Fruit fly (Drosophila melanogaster) whole organism, embryonic: Measurements from ENCODE around the gene Twdlalpha.
A peak's percentile ranks its signal among the peaks of the same experiment; 100 is the strongest.

Source experiments
- Abd-B ChIP-seq: fragments of 200-800 bp; sonication (Bioruptor generic); optimal IDR thresholded peaks from 2 replicates; lab custom pipeline; 2018; ENCODE audit warnings: missing biosample characterization, mild to moderate bottlenecking, missing genetic modification characterization, moderate library complexity
- Asciz ChIP-seq: fragments of 200-800 bp; sonication (Bioruptor generic); optimal IDR thresholded peaks from 2 replicates; lab custom pipeline; 2017; ENCODE audit warnings: missing biosample characterization, mild to moderate bottlenecking, missing genetic modification characterization, missing genetic modification reagents
- Bgb ChIP-seq: fragments of 200-800 bp; sonication (Bioruptor generic); IDR thresholded peaks from 2 replicates; pipeline ENCODE4 v1.3.6; 2022; ENCODE audit warnings: missing biosample characterization, missing genetic modification characterization; ENCODE audit not compliant: partially characterized antibody
- CG10209 ChIP-seq: fragments of 200-800 bp; sonication (Bioruptor generic); optimal IDR thresholded peaks from 3 replicates; lab custom pipeline; 2017; ENCODE audit warnings: missing biosample characterization, mild to moderate bottlenecking, missing genetic modification characterization, missing genetic modification reagents
- CG10543 ChIP-seq: fragments of 200-800 bp; sonication (Bioruptor generic); optimal IDR thresholded peaks from 3 replicates; lab custom pipeline; 2017; ENCODE audit warnings: missing biosample characterization, mild to moderate bottlenecking, missing genetic modification characterization, moderate library complexity
- CG12236 ChIP-seq: fragments of 200-800 bp; sonication (Bioruptor generic); optimal IDR thresholded peaks from 2 replicates; lab custom pipeline; 2016; ENCODE audit warnings: missing biosample characterization, missing genetic modification characterization
- CG12942 ChIP-seq: fragments of 200-800 bp; sonication (Bioruptor generic); optimal IDR thresholded peaks from 3 replicates; lab custom pipeline; 2016; ENCODE audit warnings: missing biosample characterization, missing genetic modification characterization
- CG14014 ChIP-seq: fragments of 200-800 bp; sonication (Bioruptor generic); IDR thresholded peaks from 2 replicates; pipeline ENCODE4 v1.3.6; 2022; ENCODE audit warnings: missing biosample characterization, missing genetic modification characterization
- CG15601 ChIP-seq: fragments of 200-800 bp; sonication (Bioruptor generic); optimal IDR thresholded peaks from 3 replicates; lab custom pipeline; 2019; ENCODE audit warnings: missing biosample characterization, mild to moderate bottlenecking, missing genetic modification characterization, moderate library complexity
- CG16815 ChIP-seq: fragments of 200-800 bp; sonication (Bioruptor generic); optimal IDR thresholded peaks from 3 replicates; lab custom pipeline; 2017; ENCODE audit warnings: missing biosample characterization, mild to moderate bottlenecking, missing genetic modification characterization
- CG17361 ChIP-seq: fragments of 200-800 bp; sonication (Bioruptor generic); IDR thresholded peaks from 3 replicates; pipeline ENCODE4 v1.3.6; 2022; ENCODE audit warnings: missing biosample characterization, missing genetic modification characterization
- CG30431 ChIP-seq: fragments of 200-800 bp; sonication (Bioruptor generic); optimal IDR thresholded peaks from 2 replicates; lab custom pipeline; 2017; ENCODE audit warnings: missing biosample characterization, missing genetic modification characterization
- CG31224 ChIP-seq: fragments of 200-800 bp; sonication (Bioruptor generic); IDR thresholded peaks from 2 replicates; pipeline ENCODE4 v1.3.6; 2022; ENCODE audit warnings: missing biosample characterization, missing genetic modification characterization
- CG3163 ChIP-seq: fragments of 200-800 bp; sonication (Bioruptor generic); optimal IDR thresholded peaks from 3 replicates; lab custom pipeline; 2016; ENCODE audit warnings: missing biosample characterization, missing genetic modification characterization
- CG6254 ChIP-seq: fragments of 200-800 bp; sonication (Bioruptor generic); optimal IDR thresholded peaks from 3 replicates; lab custom pipeline; 2017; ENCODE audit warnings: mild to moderate bottlenecking, missing biosample characterization, missing genetic modification reagents, missing genetic modification characterization
- CG7271 ChIP-seq: fragments of 200-800 bp; sonication (Bioruptor generic); optimal IDR thresholded peaks from 2 replicates; lab custom pipeline; 2018; ENCODE audit warnings: missing biosample characterization, mild to moderate bottlenecking, missing genetic modification characterization, moderate library complexity
- CrebB ChIP-seq: fragments of 200-800 bp; sonication (Bioruptor generic); optimal IDR thresholded peaks from 3 replicates; lab custom pipeline; 2018; ENCODE audit warnings: missing biosample characterization, mild to moderate bottlenecking, missing genetic modification characterization
- Fer1 ChIP-seq: fragments of 200-800 bp; sonication (Bioruptor generic); optimal IDR thresholded peaks from 2 replicates; lab custom pipeline; 2017; ENCODE audit warnings: missing biosample characterization, mild to moderate bottlenecking, missing genetic modification characterization
- Max ChIP-seq: fragments of 200-800 bp; sonication (Bioruptor generic); optimal IDR thresholded peaks from 2 replicates; lab custom pipeline; 2016; ENCODE audit warnings: missing biosample characterization, mild to moderate bottlenecking, missing genetic modification characterization
- Nf-YB ChIP-seq: fragments of 200-800 bp; sonication (Bioruptor generic); optimal IDR thresholded peaks from 3 replicates; lab custom pipeline; 2019; ENCODE audit warnings: missing biosample characterization, mild to moderate bottlenecking, missing genetic modification characterization, moderate library complexity
- Ravus ChIP-seq: fragments of 200-800 bp; sonication (Bioruptor generic); IDR thresholded peaks from 2 replicates; pipeline ENCODE4 v1.3.6; 2022; ENCODE audit warnings: missing biosample characterization, missing genetic modification characterization
- Vsx1 ChIP-seq: fragments of 200-800 bp; sonication (Bioruptor generic); optimal IDR thresholded peaks from 2 replicates; lab custom pipeline; 2017; ENCODE audit warnings: missing biosample characterization, mild to moderate bottlenecking, missing genetic modification characterization, missing genetic modification reagents
- al ChIP-seq: fragments of 200-800 bp; sonication (Bioruptor generic); IDR thresholded peaks from 2 replicates; pipeline ENCODE4 v1.3.6; 2022; ENCODE audit warnings: missing biosample characterization, missing genetic modification characterization
- bab2 ChIP-seq: fragments of 200-800 bp; sonication (Bioruptor generic); optimal IDR thresholded peaks from 2 replicates; lab custom pipeline; 2016; ENCODE audit warnings: missing biosample characterization, missing genetic modification characterization
- caup ChIP-seq: fragments of 200-800 bp; sonication (Bioruptor generic); optimal IDR thresholded peaks from 3 replicates; lab custom pipeline; 2017; ENCODE audit warnings: missing biosample characterization, mild to moderate bottlenecking, missing genetic modification characterization, moderate library complexity; ENCODE audit not compliant: severe bottlenecking
- croc ChIP-seq: fragments of 200-800 bp; sonication (Bioruptor generic); conservative IDR thresholded peaks from 3 replicates; pipeline ENCODE4 v1.3.6; 2022; ENCODE audit warnings: missing biosample characterization, missing genetic modification characterization
- dan ChIP-seq: fragments of 200-800 bp; sonication (Bioruptor generic); IDR thresholded peaks from 2 replicates; pipeline ENCODE4 v1.3.6; 2022; ENCODE audit warnings: missing biosample characterization, missing genetic modification characterization
- dysf ChIP-seq: fragments of 200-800 bp; sonication (Bioruptor generic); IDR thresholded peaks from 3 replicates; pipeline ENCODE4 v1.3.6; 2022; ENCODE audit warnings: missing biosample characterization, missing genetic modification characterization
- fd3F ChIP-seq: fragments of 200-800 bp; sonication (Bioruptor generic); optimal IDR thresholded peaks from 2 replicates; lab custom pipeline; 2018; ENCODE audit warnings: missing biosample characterization, mild to moderate bottlenecking, missing genetic modification characterization, moderate library complexity
- fu2 ChIP-seq: fragments of 200-800 bp; sonication (Bioruptor generic); optimal IDR thresholded peaks from 2 replicates; lab custom pipeline; 2016; ENCODE audit warnings: missing biosample characterization, missing genetic modification characterization
- her ChIP-seq: fragments of 200-800 bp; sonication (Bioruptor generic); optimal IDR thresholded peaks from 2 replicates; lab custom pipeline; 2016; ENCODE audit warnings: missing biosample characterization, missing genetic modification characterization
- hkb ChIP-seq, 2 experiments: fragments of 200-800 bp in 1 of 2; fragments of >200 bp in 1 of 2; sonication (Bioruptor generic) in 1 of 2; IDR thresholded peaks in 1 of 2; optimal IDR thresholded peaks in 1 of 2; 2 replicates each; pipeline versions ENCODE4 v1.3.6 to Lab custom; 2017 to 2022; ENCODE audit warnings: missing biosample characterization in 1 of 2, missing genetic modification characterization in 1 of 2
- insv ChIP-seq, 2 experiments: fragments of 200-800 bp; sonication (Bioruptor generic); optimal IDR thresholded peaks; 3 replicates each; lab custom pipeline; 2016 to 2018; ENCODE audit warnings: missing biosample characterization in 2 of 2, missing genetic modification characterization in 2 of 2
- mam ChIP-seq: fragments of 200-800 bp; sonication (Bioruptor generic); optimal IDR thresholded peaks from 3 replicates; lab custom pipeline; 2016; ENCODE audit warnings: missing biosample characterization, missing genetic modification characterization
- nmo ChIP-seq: fragments of 200-800 bp; sonication (Bioruptor generic); optimal IDR thresholded peaks from 2 replicates; lab custom pipeline; 2018; ENCODE audit warnings: missing biosample characterization, mild to moderate bottlenecking, missing genetic modification characterization, moderate library complexity
- nom ChIP-seq: fragments of 200-800 bp; sonication (Bioruptor generic); optimal IDR thresholded peaks from 2 replicates; lab custom pipeline; 2017; ENCODE audit warnings: missing biosample characterization, missing genetic modification characterization, mild to moderate bottlenecking, moderate library complexity, missing genetic modification reagents
- onecut ChIP-seq: fragments of 200-800 bp; sonication (Bioruptor generic); IDR thresholded peaks from 2 replicates; pipeline ENCODE4 v1.3.6; 2022; ENCODE audit warnings: missing biosample characterization, missing genetic modification characterization
- org-1 ChIP-seq: fragments of 200-800 bp; sonication (Bioruptor generic); optimal IDR thresholded peaks from 2 replicates; lab custom pipeline; 2017; ENCODE audit warnings: missing biosample characterization, missing genetic modification characterization
- pan ChIP-seq, 4 experiments: fragments of >200 bp in 3 of 4; fragments of 200-800 bp in 1 of 4; sonication (Bioruptor generic) in 1 of 4; optimal IDR thresholded peaks in 3 of 4; IDR thresholded peaks in 1 of 4; 2 replicates each; pipeline versions ENCODE4 v1.3.6 to Lab custom; 2017 to 2022; ENCODE audit warnings: missing biosample characterization in 2 of 4, missing genetic modification characterization in 2 of 4, mixed read lengths in 1 of 4
- pho ChIP-seq: fragments of 200-800 bp; sonication (Bioruptor generic); optimal IDR thresholded peaks from 2 replicates; lab custom pipeline; 2016; ENCODE audit warnings: missing biosample characterization, missing genetic modification characterization
- psq ChIP-seq: fragments of 200-800 bp; sonication (Bioruptor generic); optimal IDR thresholded peaks from 2 replicates; lab custom pipeline; 2017; ENCODE audit warnings: missing biosample characterization, missing genetic modification characterization
- ranshi ChIP-seq: fragments of 200-800 bp; sonication (Bioruptor generic); IDR thresholded peaks from 2 replicates; pipeline ENCODE4 v1.3.6; 2022; ENCODE audit warnings: missing biosample characterization, missing genetic modification characterization
- run ChIP-seq: fragments of 200-800 bp; sonication (Bioruptor generic); optimal IDR thresholded peaks from 3 replicates; lab custom pipeline; 2018; ENCODE audit warnings: missing biosample characterization, mild to moderate bottlenecking, missing genetic modification characterization
- sima ChIP-seq: fragments of 200-800 bp; sonication (Bioruptor generic); optimal IDR thresholded peaks from 2 replicates; lab custom pipeline; 2016; ENCODE audit warnings: missing biosample characterization, missing genetic modification characterization
- sob ChIP-seq: fragments of 200-800 bp; sonication (Bioruptor generic); IDR thresholded peaks from 2 replicates; pipeline ENCODE4 v1.3.6; 2022; ENCODE audit warnings: missing biosample characterization, missing genetic modification characterization
- wdn ChIP-seq: fragments of 200-800 bp; sonication (Bioruptor generic); IDR thresholded peaks from 2 replicates; pipeline ENCODE4 v1.3.6; 2022; ENCODE audit warnings: missing biosample characterization, missing genetic modification characterization
- zfh2 ChIP-seq: fragments of 200-800 bp; sonication (Bioruptor generic); optimal IDR thresholded peaks from 2 replicates; lab custom pipeline; 2016; ENCODE audit warnings: missing biosample characterization, missing genetic modification characterization

Gene Twdlalpha

DNA sequence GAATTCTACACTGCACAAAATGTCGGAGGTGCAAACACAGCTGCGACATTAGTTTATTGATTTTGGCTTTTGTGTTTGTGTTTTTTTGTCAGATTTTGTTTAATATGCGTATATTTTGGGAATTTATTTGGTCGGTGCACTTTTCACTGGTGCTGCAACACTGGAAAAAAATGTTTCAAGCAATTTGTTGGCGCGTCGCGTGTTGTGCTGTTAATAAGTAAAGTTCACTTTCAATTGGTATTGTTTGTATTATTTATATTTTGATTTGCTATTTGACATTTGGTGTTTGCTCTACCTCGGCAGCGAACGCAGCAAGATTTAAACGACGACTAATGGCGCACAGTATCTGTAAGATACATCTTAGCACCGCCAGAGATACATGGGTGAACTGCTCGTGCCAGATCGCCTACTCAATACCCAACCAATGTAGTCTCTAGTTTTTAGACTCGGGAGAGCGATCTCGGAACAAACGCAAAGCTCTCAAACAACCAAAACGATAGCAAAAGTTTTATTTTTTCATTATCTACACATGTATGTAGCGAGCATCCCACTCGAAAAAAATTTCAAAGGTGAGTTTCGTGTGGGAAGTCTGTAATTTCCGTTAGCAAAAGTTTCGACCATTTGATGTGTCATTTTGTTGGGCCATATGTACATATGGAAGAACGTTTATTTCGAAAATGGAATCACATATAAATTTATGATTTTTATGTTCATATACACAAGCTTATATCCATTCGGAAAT, 39.7 kb downstream of the Twdlalpha start:
- peak; percentile 55; the same call in 2 of the 3 replicates for TF ChIP-seq CG17361 (GFP tag; lab: Robert Waterston, UW)
- no peak for TF ChIP-seq Vsx1 (GFP tag; lab: Kevin White, UChicago)
- no peak for TF ChIP-seq sima (GFP tag; lab: Kevin White, UChicago)
- TF ChIP-seq run (tag; lab: Kevin White, UChicago), result peak; percentile 37
- TF ChIP-seq Fer1 (GFP tag; lab: Kevin White, UChicago), result peak; percentile 54
- peak; percentile 4 for TF ChIP-seq Abd-B (GFP tag; lab: Kevin White, UChicago)
- TF ChIP-seq CG30431 (GFP tag; lab: Kevin White, UChicago), result no peak
- TF ChIP-seq org-1 (GFP tag; lab: Kevin White, UChicago), result peak; percentile 11
- peak; percentile 67 for TF ChIP-seq CG10543 (GFP tag; lab: Kevin White, UChicago)
- TF ChIP-seq onecut (GFP tag; lab: Robert Waterston, UW), result peak; percentile 34
- peak; percentile 9 for TF ChIP-seq CG12236
- TF ChIP-seq CG7271 (tag; lab: Kevin White, UChicago), result no peak
- peak; percentile 17 for TF ChIP-seq Max
- TF ChIP-seq psq (GFP tag; lab: Kevin White, UChicago), result no peak
- TF ChIP-seq CG6254 (GFP tag; lab: Kevin White, UChicago), result no peak
- peak; percentile 30; the same call in 1 of the 3 replicates for TF ChIP-seq croc (GFP tag; lab: Robert Waterston, UW)
- peak; percentile 27; the same call in 1 of the 2 replicates for TF ChIP-seq CG31224 (GFP tag; lab: Robert Waterston, UW)
- TF ChIP-seq fu2 (GFP tag; lab: Kevin White, UChicago), result no peak
- TF ChIP-seq Asciz, result peak; percentile 25
- TF ChIP-seq her (GFP tag; lab: Kevin White, UChicago), result peak; percentile 5
- TF ChIP-seq nmo, result peak; percentile 54
- TF ChIP-seq Nf-YB (GFP tag; lab: Kevin White, UChicago), result no peak
- peak; percentile 33; the same call in 1 of the 2 replicates for TF ChIP-seq al (GFP tag; lab: Robert Waterston, UW)
- no peak for TF ChIP-seq Ravus (GFP tag; lab: Robert Waterston, UW)
- TF ChIP-seq hkb (optimal IDR thresholded peaks at IDR 0.05; lab: Kevin White, UChicago), result no peak
- TF ChIP-seq hkb (GFP tag; IDR thresholded peaks at IDR 0.05; lab: Robert Waterston, UW), result peak; percentile 58
- peak; percentile 54 for TF ChIP-seq CG10209 (GFP tag; lab: Kevin White, UChicago)
- TF ChIP-seq CG16815 (GFP tag; lab: Kevin White, UChicago), result peak; percentile 7
- TF ChIP-seq CG15601, result no peak
- no peak for TF ChIP-seq fd3F
- TF ChIP-seq caup, result peak; percentile 38
- TF ChIP-seq bab2 (GFP tag; lab: Kevin White, UChicago), result no peak
- TF ChIP-seq CG12942 (GFP tag; lab: Kevin White, UChicago), result peak; percentile 13
- peak; percentile 75 for TF ChIP-seq dysf (GFP tag; lab: Robert Waterston, UW)
- no peak for TF ChIP-seq nom (GFP tag; lab: Kevin White, UChicago)
- no peak for TF ChIP-seq insv (GFP tag; optimal IDR thresholded peaks at IDR 0.05; lab: Kevin White, UChicago)
- peak; percentile 41 for TF ChIP-seq mam (GFP tag; lab: Kevin White, UChicago)
- no peak for TF ChIP-seq CrebB (tag; lab: Kevin White, UChicago)
- TF ChIP-seq ranshi, result 0 out of 2 replicates have a peak, but pooled peaks have one; percentile 48
- no peak for TF ChIP-seq Bgb (GFP tag; lab: Robert Waterston, UW)
- no peak for TF ChIP-seq pan (optimal IDR thresholded peaks at IDR 0.05; lab: Kevin White, UChicago)
- TF ChIP-seq pan (GFP tag; optimal IDR thresholded peaks at IDR 0.05 in 1 of 2, IDR thresholded peaks at IDR 0.05 in 1 of 2), result peak in 1 of 2 experiments; percentile 72
- peak; percentile 39 for TF ChIP-seq pho (GFP tag; lab: Kevin White, UChicago)
- peak; percentile 45 for TF ChIP-seq sob
- 0 out of 2 replicates have a peak, but pooled peaks have one; percentile 32 for TF ChIP-seq CG14014 (GFP tag; lab: Robert Waterston, UW)
- TF ChIP-seq CG3163 (GFP tag; lab: Kevin White, UChicago), result peak; percentile 43
- TF ChIP-seq zfh2 (GFP tag; lab: Kevin White, UChicago), result peak; percentile 46
- no peak for TF ChIP-seq dan (GFP tag; lab: Robert Waterston, UW)
- 0 out of 2 replicates have a peak, but pooled peaks have one; percentile 35 for TF ChIP-seq wdn (GFP tag; lab: Robert Waterston, UW)
